Fruit fly (Drosophila melanogaster) whole organism, embryonic: Measurements from ENCODE around the gene CG11723.

ENCODE experiments used
- Antp ChIP-seq: fragments of 200-800 bp; sonication (Bioruptor generic); optimal IDR thresholded peaks from 3 replicates; lab custom pipeline; 2016; ENCODE audit warnings: missing biosample characterization, missing genetic modification characterization
- C15 ChIP-seq: fragments of 200-800 bp; sonication (Bioruptor generic); IDR thresholded peaks from 3 replicates; pipeline ENCODE4 v1.3.6; 2022; ENCODE audit warnings: missing biosample characterization, missing genetic modification characterization
- CG10321 ChIP-seq: fragments of 200-800 bp; sonication (Bioruptor generic); IDR thresholded peaks from 2 replicates; pipeline ENCODE4 v1.3.6; 2022; ENCODE audit warnings: missing biosample characterization, missing genetic modification characterization
- CG10654 ChIP-seq: fragments of 200-800 bp; sonication (Bioruptor generic); optimal IDR thresholded peaks from 2 replicates; lab custom pipeline; 2016; ENCODE audit warnings: missing biosample characterization, missing genetic modification characterization
- CG12744 ChIP-seq: fragments of 200-800 bp; sonication (Bioruptor generic); optimal IDR thresholded peaks from 2 replicates; lab custom pipeline; 2016; ENCODE audit warnings: missing biosample characterization, missing genetic modification characterization
- CG13123 ChIP-seq: fragments of 200-800 bp; sonication (Bioruptor generic); optimal IDR thresholded peaks from 2 replicates; lab custom pipeline; 2016; ENCODE audit warnings: missing biosample characterization, missing genetic modification characterization
- CG17328 ChIP-seq: fragments of 200-800 bp; sonication (Bioruptor generic); IDR thresholded peaks from 2 replicates; pipeline ENCODE4 v1.3.6; 2022; ENCODE audit warnings: missing biosample characterization, missing genetic modification characterization
- CG17612 ChIP-seq: fragments of 200-800 bp; sonication (Bioruptor generic); IDR thresholded peaks from 2 replicates; pipeline ENCODE4 v1.3.6; 2022; ENCODE audit warnings: missing biosample characterization, missing genetic modification characterization
- CG18599 ChIP-seq: fragments of 200-800 bp; sonication (Bioruptor generic); optimal IDR thresholded peaks from 3 replicates; lab custom pipeline; 2017; ENCODE audit warnings: missing biosample characterization, missing genetic modification characterization, mild to moderate bottlenecking, moderate library complexity, missing genetic modification reagents
- CG30431 ChIP-seq: fragments of 200-800 bp; sonication (Bioruptor generic); optimal IDR thresholded peaks from 2 replicates; lab custom pipeline; 2017; ENCODE audit warnings: missing biosample characterization, missing genetic modification characterization
- CG43689 ChIP-seq: fragments of 200-800 bp; sonication (Bioruptor generic); IDR thresholded peaks from 2 replicates; pipeline ENCODE4 v1.3.6; 2022; ENCODE audit warnings: missing biosample characterization, missing genetic modification characterization
- CG4404 ChIP-seq: fragments of 200-800 bp; sonication (Bioruptor generic); IDR thresholded peaks from 2 replicates; pipeline ENCODE4 v1.3.6; 2022; ENCODE audit warnings: missing biosample characterization, missing genetic modification characterization
- CG4854 ChIP-seq: fragments of 200-800 bp; sonication (Bioruptor generic); optimal IDR thresholded peaks from 2 replicates; lab custom pipeline; 2016; ENCODE audit warnings: missing biosample characterization, missing genetic modification characterization, inconsistent platforms
- CG6175 ChIP-seq: fragments of 200-800 bp; sonication (Bioruptor generic); IDR thresholded peaks from 3 replicates; pipeline ENCODE4 v1.3.6; 2022; ENCODE audit warnings: missing biosample characterization, missing genetic modification characterization
- CG6689 ChIP-seq: fragments of 200-800 bp; sonication (Bioruptor generic); IDR thresholded peaks from 2 replicates; pipeline ENCODE4 v1.3.6; 2022; ENCODE audit warnings: missing biosample characterization, missing genetic modification characterization
- CG7556 ChIP-seq: fragments of 200-800 bp; sonication (Bioruptor generic); optimal IDR thresholded peaks from 2 replicates; lab custom pipeline; 2017; ENCODE audit warnings: missing biosample characterization, mild to moderate bottlenecking, missing genetic modification characterization
- CG7963 ChIP-seq: fragments of 200-800 bp; sonication (Bioruptor generic); IDR thresholded peaks from 3 replicates; pipeline ENCODE4 v1.3.6; 2022; ENCODE audit warnings: missing biosample characterization, missing genetic modification characterization; ENCODE audit not compliant: partially characterized antibody
- CG8089 ChIP-seq: fragments of 200-800 bp; sonication (Bioruptor generic); optimal IDR thresholded peaks from 3 replicates; lab custom pipeline; 2016; ENCODE audit warnings: missing biosample characterization, missing genetic modification characterization
- CG9932 ChIP-seq: fragments of 200-800 bp; sonication (Bioruptor generic); IDR thresholded peaks from 2 replicates; pipeline ENCODE4 v1.3.6; 2022; ENCODE audit warnings: missing biosample characterization, missing genetic modification characterization
- Camta ChIP-seq: fragments of 200-800 bp; sonication (Bioruptor generic); optimal IDR thresholded peaks from 2 replicates; lab custom pipeline; 2016; ENCODE audit warnings: missing biosample characterization, missing genetic modification characterization
- Dbx ChIP-seq: fragments of 200-800 bp; sonication (Bioruptor generic); IDR thresholded peaks from 3 replicates; pipeline ENCODE4 v1.3.6; 2022; ENCODE audit warnings: missing biosample characterization, missing genetic modification characterization
- Dek ChIP-seq: fragments of 200-800 bp; sonication (Bioruptor generic); optimal IDR thresholded peaks from 3 replicates; lab custom pipeline; 2019; ENCODE audit warnings: missing biosample characterization, mild to moderate bottlenecking, missing genetic modification characterization, moderate library complexity
- Dip3 ChIP-seq: fragments of 200-800 bp; sonication (Bioruptor generic); optimal IDR thresholded peaks from 3 replicates; lab custom pipeline; 2016; ENCODE audit warnings: missing biosample characterization, missing genetic modification characterization
- Ets65A ChIP-seq: fragments of 200-800 bp; sonication (Bioruptor generic); peaks from one replicate; lab custom pipeline; 2016; ENCODE audit warnings: missing biosample characterization, missing genetic modification characterization
- Fer3 ChIP-seq: fragments of 200-800 bp; sonication (Bioruptor generic); optimal IDR thresholded peaks from 2 replicates; lab custom pipeline; 2018; ENCODE audit warnings: missing biosample characterization, mild to moderate bottlenecking, missing genetic modification characterization, moderate library complexity
- H2.0 ChIP-seq: fragments of 200-800 bp; sonication (Bioruptor generic); IDR thresholded peaks from 2 replicates; pipeline ENCODE4 v1.3.6; 2022; ENCODE audit warnings: missing biosample characterization, missing genetic modification characterization
- HHEX ChIP-seq: fragments of 200-800 bp; sonication (Bioruptor generic); optimal IDR thresholded peaks from 3 replicates; lab custom pipeline; 2017; ENCODE audit warnings: missing biosample characterization, mild to moderate bottlenecking, missing genetic modification characterization, missing genetic modification reagents
- HLH3B ChIP-seq: fragments of 200-800 bp; sonication (Bioruptor generic); IDR thresholded peaks from 2 replicates; pipeline ENCODE4 v1.3.6; 2022; ENCODE audit warnings: missing biosample characterization, missing genetic modification characterization
- HLH4C ChIP-seq: fragments of 200-800 bp; sonication (Bioruptor generic); IDR thresholded peaks from 3 replicates; pipeline ENCODE4 v1.3.6; 2022; ENCODE audit warnings: missing biosample characterization, missing genetic modification characterization; ENCODE audit not compliant: partially characterized antibody
- Hmx ChIP-seq: fragments of 200-800 bp; sonication (Bioruptor generic); optimal IDR thresholded peaks from 2 replicates; lab custom pipeline; 2016; ENCODE audit warnings: missing biosample characterization, missing genetic modification characterization
- Hsf ChIP-seq: fragments of 200-800 bp; sonication (Bioruptor generic); optimal IDR thresholded peaks from 3 replicates; lab custom pipeline; 2016; ENCODE audit warnings: missing biosample characterization, missing genetic modification characterization
- Max ChIP-seq: fragments of 200-800 bp; sonication (Bioruptor generic); optimal IDR thresholded peaks from 2 replicates; lab custom pipeline; 2016; ENCODE audit warnings: missing biosample characterization, mild to moderate bottlenecking, missing genetic modification characterization
- Mrtf ChIP-seq: fragments of 200-800 bp; sonication (Bioruptor generic); IDR thresholded peaks from 3 replicates; pipeline ENCODE4 v1.3.6; 2022; ENCODE audit warnings: missing biosample characterization, missing genetic modification characterization
- Trl ChIP-seq, 3 experiments: fragments of >200 bp in 2 of 3; fragments of 200-800 bp in 1 of 3; sonication (Bioruptor generic) in 1 of 3; optimal IDR thresholded peaks; 2 replicates in 1 of 3; 3 replicates in 2 of 3; lab custom pipeline; 2016 to 2017; ENCODE audit warnings: missing biosample characterization in 1 of 3, missing genetic modification characterization in 1 of 3
- bsh ChIP-seq, 2 experiments: fragments of 200-800 bp; sonication (Bioruptor generic); optimal IDR thresholded peaks; 2 replicates each; lab custom pipeline; 2017 to 2018; ENCODE audit warnings: mild to moderate bottlenecking in 2 of 2, missing biosample characterization in 2 of 2, missing genetic modification characterization in 2 of 2, moderate library complexity in 1 of 2
- dmrt11E ChIP-seq: fragments of 200-800 bp; sonication (Bioruptor generic); optimal IDR thresholded peaks from 3 replicates; lab custom pipeline; 2018; ENCODE audit warnings: missing biosample characterization, mild to moderate bottlenecking, missing genetic modification characterization, moderate library complexity
- exex ChIP-seq: fragments of 200-800 bp; sonication (Bioruptor generic); optimal IDR thresholded peaks from 4 replicates; lab custom pipeline; 2018; ENCODE audit warnings: missing biosample characterization, mild to moderate bottlenecking, missing genetic modification characterization, moderate library complexity
- gem ChIP-seq: fragments of 200-800 bp; sonication (Bioruptor generic); optimal IDR thresholded peaks from 2 replicates; lab custom pipeline; 2019; ENCODE audit warnings: missing biosample characterization, mild to moderate bottlenecking, missing genetic modification characterization, moderate library complexity
- ham ChIP-seq: fragments of 200-800 bp; sonication (Bioruptor generic); IDR thresholded peaks from 2 replicates; pipeline ENCODE4 v1.3.6; 2022; ENCODE audit warnings: missing biosample characterization, missing genetic modification characterization
- hth ChIP-seq: fragments of >200 bp; optimal IDR thresholded peaks from 2 replicates; lab custom pipeline; 2017; ENCODE audit warnings: inconsistent platforms
- nerfin-1 ChIP-seq: fragments of 200-800 bp; sonication (Bioruptor generic); optimal IDR thresholded peaks from 3 replicates; lab custom pipeline; 2019; ENCODE audit warnings: missing biosample characterization, mild to moderate bottlenecking, missing genetic modification characterization, moderate library complexity
- ro ChIP-seq: fragments of 200-800 bp; sonication (Bioruptor generic); IDR thresholded peaks from 2 replicates; pipeline ENCODE4 v1.3.6; 2022; ENCODE audit warnings: missing biosample characterization, missing genetic modification characterization
- sens ChIP-seq: fragments of 200-800 bp; sonication (Bioruptor generic); peaks from one replicate; lab custom pipeline; 2016; ENCODE audit warnings: missing biosample characterization, missing genetic modification characterization
- seq ChIP-seq: fragments of 200-800 bp; sonication (Bioruptor generic); IDR thresholded peaks from 2 replicates; pipeline ENCODE4 v1.3.6; 2022; ENCODE audit warnings: missing biosample characterization, missing genetic modification characterization
- slbo ChIP-seq: fragments of 200-800 bp; sonication (Bioruptor generic); IDR thresholded peaks from 2 replicates; pipeline ENCODE4 v1.3.6; 2022; ENCODE audit warnings: missing biosample characterization, missing genetic modification characterization
- slp2 ChIP-seq: fragments of 200-800 bp; sonication (Bioruptor generic); optimal IDR thresholded peaks from 2 replicates; lab custom pipeline; 2016; ENCODE audit warnings: missing biosample characterization, missing genetic modification characterization
- ttk ChIP-seq: fragments of 200-800 bp; sonication (Bioruptor generic); IDR thresholded peaks from 2 replicates; pipeline ENCODE4 v2.1.2; 2022; ENCODE audit warnings: missing biosample characterization, missing genetic modification characterization
- tx ChIP-seq: fragments of 200-800 bp; sonication (Bioruptor generic); optimal IDR thresholded peaks from 2 replicates; lab custom pipeline; 2016; ENCODE audit warnings: missing biosample characterization, missing genetic modification characterization
- vnd ChIP-seq: fragments of 200-800 bp; sonication (Bioruptor generic); IDR thresholded peaks from 3 replicates; pipeline ENCODE4 v1.3.6; 2022; ENCODE audit warnings: missing biosample characterization, missing genetic modification characterization; ENCODE audit not compliant: partially characterized antibody
- wdn ChIP-seq: fragments of 200-800 bp; sonication (Bioruptor generic); IDR thresholded peaks from 2 replicates; pipeline ENCODE4 v1.3.6; 2022; ENCODE audit warnings: missing biosample characterization, missing genetic modification characterization

Gene CG11723

dm6 chr2L:2177312-2177968 is 30.4 kb upstream of the CG11723 start (continued):
- TF ChIP-seq exex (tag; lab: Kevin White, UChicago) (no peak), hth (no peak), CG10321 (GFP tag; lab: Robert Waterston, UW) (no peak), ttk (GFP tag; lab: Robert Waterston, UW) (no peak), Trl (optimal IDR thresholded peaks at IDR 0.05; lab: Kevin White, UChicago) (no peak), Trl (GFP tag; optimal IDR thresholded peaks at IDR 0.05; lab: Kevin White, UChicago) (peak; percentile 41), HHEX (peak; percentile 44), CG18599 (peak; percentile 63), Mrtf (GFP tag; lab: Robert Waterston, UW) (peak; percentile 51; the same call in 1 of the 3 replicates), CG10654 (GFP tag; lab: Kevin White, UChicago) (peak; percentile 34), CG30431 (GFP tag; lab: Kevin White, UChicago) (peak; percentile 21), CG43689 (no peak), CG4404 (no peak), Antp (GFP tag; lab: Kevin White, UChicago) (peak; percentile 53), CG7556 (peak; percentile 34), CG13123 (GFP tag; lab: Kevin White, UChicago) (peak; percentile 1), slbo (GFP tag; lab: Robert Waterston, UW) (peak; percentile 72), CG6175 (GFP tag; lab: Robert Waterston, UW) (no peak), gem (peak; percentile 74), vnd (GFP tag; lab: Robert Waterston, UW) (no peak), ham (no peak), Dip3 (GFP tag; lab: Kevin White, UChicago) (peak; percentile 43), HLH4C (GFP tag; lab: Robert Waterston, UW) (no peak), seq (GFP tag; lab: Robert Waterston, UW) (no peak), nerfin-1 (tag; lab: Kevin White, UChicago) (no peak), Ets65A (GFP tag; lab: Kevin White, UChicago) (peak; percentile 92), H2.0 (GFP tag; lab: Robert Waterston, UW) (0 out of 2 replicates have a peak, but pooled peaks have one; percentile 17), Hsf (GFP tag; lab: Kevin White, UChicago) (peak; percentile 59), CG17328 (GFP tag; lab: Robert Waterston, UW) (peak; percentile 53; the same call in 1 of the 2 replicates), slp2 (GFP tag; lab: Kevin White, UChicago) (no peak), Dbx (0 out of 3 replicates have a peak, but pooled peaks have one; percentile 28), dmrt11E (tag; lab: Kevin White, UChicago) (peak; percentile 26), HLH3B (GFP tag; lab: Robert Waterston, UW) (peak; percentile 56; the same call in 1 of the 2 replicates), Camta (GFP tag; lab: Kevin White, UChicago) (peak; percentile 44), wdn (GFP tag; lab: Robert Waterston, UW) (no peak), tx (GFP tag; lab: Kevin White, UChicago) (peak; percentile 21), bsh (GFP tag; optimal IDR thresholded peaks at IDR 0.05; lab: Kevin White, UChicago) (peak in 1 of 2 experiments; percentile 46), Fer3 (tag; lab: Kevin White, UChicago) (peak; percentile 25), CG17612 (GFP tag; lab: Robert Waterston, UW) (no peak), CG4854 (GFP tag; lab: Kevin White, UChicago) (peak; percentile 13), CG9932 (GFP tag; lab: Robert Waterston, UW) (peak; percentile 70), CG12744 (peak; percentile 18), CG7963 (GFP tag; lab: Robert Waterston, UW) (no peak), Dek (tag; lab: Kevin White, UChicago) (peak; percentile 35), ro (GFP tag; lab: Robert Waterston, UW) (no peak), CG8089 (GFP tag; lab: Kevin White, UChicago) (no peak), Hmx (GFP tag; lab: Kevin White, UChicago) (no peak), sens (GFP tag; lab: Kevin White, UChicago) (peak; percentile 80), CG6689 (GFP tag; lab: Robert Waterston, UW) (0 out of 2 replicates have a peak, but pooled peaks have one; percentile 25), C15 (GFP tag; lab: Robert Waterston, UW) (no peak), Max (peak; percentile 48)
